Worm (Caenorhabditis elegans): ENCODE measurements around the gene C55C3.73.

C55C3.73 gene

DNA sequence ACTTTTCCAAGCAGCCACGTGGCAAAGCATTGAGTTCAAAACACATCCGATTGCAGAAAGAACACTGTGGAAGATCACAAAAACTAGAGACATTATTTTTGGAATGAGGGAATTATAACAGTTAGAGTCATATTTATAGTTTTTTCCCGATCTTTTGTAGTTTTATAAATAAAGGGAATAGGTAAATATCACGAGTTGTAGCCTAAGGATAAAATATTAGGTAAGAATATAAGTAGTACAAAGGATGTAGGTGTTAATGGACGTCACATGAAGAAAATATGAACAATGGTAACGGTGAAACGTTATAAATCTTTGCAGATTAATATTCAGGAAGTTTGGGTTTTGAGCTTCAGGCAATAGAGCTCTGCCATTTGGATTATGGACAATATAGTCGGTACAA is 28.8 kb downstream of the C55C3.73 start, which contains the start of gene srd-5:
Gene srd-5, minus strand, starts transcription at position 101 of the 400 bp plus-strand sequence.
- TF ChIP-seq ztf-4 (tag; optimal IDR thresholded peaks at IDR 0.05) (no peak), aly-2 (tag; optimal IDR thresholded peaks at IDR 0.05) (no peak), nhr-10 (tag; optimal IDR thresholded peaks at IDR 0.05) (no peak), ceh-16 (tag; optimal IDR thresholded peaks at IDR 0.05) (no peak)

DNA sequence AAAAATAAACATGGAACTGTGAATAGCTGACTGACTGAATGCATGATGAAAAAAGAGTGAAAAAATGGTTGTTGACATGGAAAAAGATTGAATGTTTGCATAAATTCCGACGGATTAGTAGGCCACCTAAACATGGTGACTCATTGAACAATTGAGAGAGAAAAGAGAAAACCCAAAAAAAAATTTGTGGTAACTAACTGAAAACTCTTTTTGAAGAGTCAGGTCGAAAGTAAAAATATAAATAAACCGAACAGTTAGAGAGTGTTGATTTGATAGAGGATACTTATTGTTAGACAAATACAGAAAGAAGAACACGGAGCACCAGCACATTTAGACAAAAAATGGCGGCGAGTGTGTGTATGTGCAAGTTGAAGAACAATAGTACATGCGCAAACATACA is 31.9 kb downstream of the C55C3.73 start:
- TF ChIP-seq F13H6.1 (tag; optimal IDR thresholded peaks at IDR 0.05), result peak; percentile 62
- TF ChIP-seq lsy-2 (tag; optimal IDR thresholded peaks at IDR 0.05), result no peak

DNA sequence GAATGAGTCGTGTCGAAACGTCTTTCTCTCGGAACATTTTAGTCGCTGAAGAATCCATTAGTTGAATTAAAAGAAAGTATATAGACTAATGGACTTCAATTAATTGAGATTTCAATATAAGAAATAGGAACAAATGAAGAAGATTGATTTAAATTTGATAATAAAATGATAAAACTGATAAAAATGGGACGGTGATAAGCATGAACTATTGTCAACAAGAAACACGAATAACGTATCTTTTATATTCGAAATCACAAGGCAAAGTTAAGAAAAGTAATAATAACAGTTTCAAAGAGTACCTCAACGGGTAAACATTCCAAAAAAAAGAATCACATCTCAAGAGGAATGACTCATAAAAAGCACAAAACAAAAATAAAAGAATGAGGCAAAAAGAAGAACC is 33.8 kb downstream of the C55C3.73 start, which contains the start of gene T19E7.6:
Gene T19E7.6, minus strand, starts transcription at position 45 of the 400 bp plus-strand sequence.
- TF ChIP-seq crh-2 (tag; optimal IDR thresholded peaks at IDR 0.05) (no peak), sma-9 (GFP tag; optimal IDR thresholded peaks at IDR 0.05) (no peak), sma-9 (tag; optimal IDR thresholded peaks at IDR 0.05) (no peak), lin-11 (tag; optimal IDR thresholded peaks at IDR 0.05) (no peak), fos-1 (tag; optimal IDR thresholded peaks at IDR 0.05) (peak; percentile 33)

DNA sequence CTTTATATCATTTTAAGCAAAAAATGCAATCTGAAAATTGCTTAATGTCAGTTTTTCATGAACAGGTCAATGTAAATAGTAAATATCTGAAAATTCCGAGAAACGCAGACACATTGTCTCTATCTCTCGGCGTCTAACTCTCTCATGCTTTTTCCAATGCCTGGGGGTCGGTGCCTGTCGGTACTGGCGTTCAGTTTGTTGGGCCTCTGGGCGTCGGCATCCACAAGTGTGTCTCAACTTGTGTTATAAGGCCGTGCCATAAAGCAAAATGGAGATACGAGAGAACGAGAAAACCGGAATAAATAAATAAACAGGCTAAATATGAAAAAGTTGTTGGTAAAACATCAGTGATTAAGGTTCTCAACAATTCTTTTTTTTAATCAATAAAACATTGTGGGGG is 36.1 kb downstream of the C55C3.73 start:
- TF ChIP-seq C34F6.9 (tag; optimal IDR thresholded peaks at IDR 0.05), result peak; percentile 52
- TF ChIP-seq fos-1 (tag; optimal IDR thresholded peaks at IDR 0.05), result peak; percentile 50
- no peak for TF ChIP-seq mbf-1 (tag; optimal IDR thresholded peaks at IDR 0.05)
- peak; percentile 14 for TF ChIP-seq unc-55 (GFP tag; optimal IDR thresholded peaks at IDR 0.05)
- peak; percentile 15 for TF ChIP-seq F13H6.1 (tag; optimal IDR thresholded peaks at IDR 0.05)
- TF ChIP-seq sma-3 (GFP tag; optimal IDR thresholded peaks at IDR 0.05), result peak; percentile 7
- TF ChIP-seq nhr-129 (tag; optimal IDR thresholded peaks at IDR 0.05), result peak; percentile 21
- TF ChIP-seq zag-1 (tag; optimal IDR thresholded peaks at IDR 0.05), result peak; percentile 3
- no peak for TF ChIP-seq ceh-16 (tag; optimal IDR thresholded peaks at IDR 0.05)
- peak; percentile 10 for TF ChIP-seq crh-2 (tag; optimal IDR thresholded peaks at IDR 0.05)
- no peak for TF ChIP-seq elt-1 (tag; optimal IDR thresholded peaks at IDR 0.05)
- TF ChIP-seq sma-9 (GFP tag; optimal IDR thresholded peaks at IDR 0.05), result peak; percentile 49
- TF ChIP-seq sma-9 (tag; optimal IDR thresholded peaks at IDR 0.05), result no peak
- peak; percentile 88 for TF ChIP-seq skn-1 (tag; optimal IDR thresholded peaks at IDR 0.05)
- no peak for TF ChIP-seq nhr-25 (tag; optimal IDR thresholded peaks at IDR 0.05)
- peak in 1 of 2 experiments; percentile 44 for TF ChIP-seq lsy-2 (tag; optimal IDR thresholded peaks at IDR 0.05)

DNA sequence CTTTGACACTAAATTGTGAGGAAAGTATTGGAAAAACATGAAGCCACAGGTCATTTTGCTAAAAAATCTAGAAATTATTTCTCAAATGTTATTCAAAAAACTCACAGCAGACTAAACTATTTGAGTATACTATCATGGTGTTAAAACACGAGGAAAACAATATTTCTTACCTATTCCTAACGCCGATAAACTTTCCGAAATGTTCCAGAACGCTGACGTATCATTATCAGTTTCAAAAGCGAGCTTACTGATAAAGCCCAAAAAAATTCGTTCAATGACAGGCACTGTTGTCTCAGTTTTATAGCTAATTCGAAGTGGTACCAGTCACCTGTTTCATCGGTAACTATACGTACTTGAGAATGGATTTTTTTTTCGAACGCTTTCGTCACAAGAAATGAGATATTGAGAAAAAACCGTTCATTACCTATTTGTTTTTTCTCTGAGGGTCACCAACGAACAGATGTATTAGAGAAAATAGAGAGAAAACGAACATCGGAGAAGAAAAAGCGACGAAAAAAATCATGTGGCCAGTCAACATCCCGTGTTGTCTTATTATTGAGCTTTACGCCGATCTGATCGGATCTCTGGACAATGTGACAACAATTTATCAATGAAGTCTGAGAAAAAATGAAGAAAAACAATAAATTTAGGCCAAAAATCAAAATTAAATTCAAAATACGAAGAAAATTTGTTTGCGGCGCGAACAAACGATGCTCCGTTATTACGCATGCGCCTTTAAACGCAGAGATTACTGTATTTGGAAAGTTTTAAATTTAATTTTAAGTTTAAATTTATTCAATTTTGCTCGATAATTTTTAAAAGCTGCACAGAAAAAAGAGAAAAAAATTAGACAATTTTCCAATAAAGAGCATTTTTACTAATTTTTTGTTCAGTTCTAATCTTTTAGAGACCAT is 36.9 kb downstream of the C55C3.73 start:
- peak; percentile 58 for TF ChIP-seq crh-2 (tag; optimal IDR thresholded peaks at IDR 0.05)
- TF ChIP-seq zag-1 (tag; optimal IDR thresholded peaks at IDR 0.05), result no peak
- no peak for TF ChIP-seq nhr-237 (tag; optimal IDR thresholded peaks at IDR 0.05)
- no peak for TF ChIP-seq lin-13 (GFP tag; optimal IDR thresholded peaks at IDR 0.05)
- peak; percentile 82 for TF ChIP-seq skn-1 (tag; optimal IDR thresholded peaks at IDR 0.05)
- TF ChIP-seq snpc-4 (tag; optimal IDR thresholded peaks at IDR 0.05), result no peak
- no peak for TF ChIP-seq elt-3 (tag; optimal IDR thresholded peaks at IDR 0.05)
- peak; percentile 19 for TF ChIP-seq nhr-129 (tag; optimal IDR thresholded peaks at IDR 0.05)
- no peak for TF ChIP-seq sma-9 (GFP tag; optimal IDR thresholded peaks at IDR 0.05)
- no peak for TF ChIP-seq sma-9 (tag; optimal IDR thresholded peaks at IDR 0.05)
- TF ChIP-seq fos-1 (tag; optimal IDR thresholded peaks at IDR 0.05), result peak; percentile 56
- TF ChIP-seq gmeb-1 (tag; optimal IDR thresholded peaks at IDR 0.05), result no peak
- TF ChIP-seq ztf-4 (tag; optimal IDR thresholded peaks at IDR 0.05), result no peak
- no peak for TF ChIP-seq dmd-4 (tag; optimal IDR thresholded peaks at IDR 0.05)
- no peak for TF ChIP-seq ztf-1 (GFP tag; conservative IDR thresholded peaks at IDR 0.05)

DNA sequence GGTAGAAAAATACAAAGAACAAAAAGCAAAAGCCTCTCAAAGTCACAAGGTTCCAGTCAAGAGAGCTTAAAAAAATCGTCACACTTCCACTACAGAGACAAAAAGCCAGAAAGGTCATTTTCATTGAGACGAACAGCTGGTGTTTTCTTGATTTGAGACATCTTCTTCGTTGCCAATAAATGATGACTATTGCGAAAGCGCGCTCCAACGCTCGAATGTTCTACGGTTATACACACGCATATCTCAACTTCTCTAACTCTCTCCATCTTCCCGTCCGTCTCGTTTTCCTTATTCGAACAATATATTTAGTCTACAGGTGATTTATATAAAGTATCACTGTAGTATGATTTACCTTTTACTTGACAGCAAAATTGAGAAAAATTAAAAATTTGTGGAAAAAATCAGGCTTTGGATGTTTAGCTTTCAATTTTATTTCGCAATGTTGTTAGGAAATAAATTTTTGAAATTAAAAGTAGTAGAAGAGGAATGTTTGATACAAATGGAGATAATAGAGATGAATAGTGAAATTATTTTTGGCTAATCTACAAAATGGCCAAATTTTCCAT is 37.8 kb downstream of the C55C3.73 start:
- no peak for TF ChIP-seq gmeb-1 (tag; optimal IDR thresholded peaks at IDR 0.05)
- no peak for TF ChIP-seq aly-2 (tag; optimal IDR thresholded peaks at IDR 0.05)
- TF ChIP-seq crh-2 (tag; optimal IDR thresholded peaks at IDR 0.05), result peak; percentile 32
- TF ChIP-seq mab-5 (tag; optimal IDR thresholded peaks at IDR 0.05), result peak; percentile 18
- no peak for TF ChIP-seq lin-11 (tag; optimal IDR thresholded peaks at IDR 0.05)
- TF ChIP-seq nhr-25 (tag; optimal IDR thresholded peaks at IDR 0.05), result peak; percentile 72
- TF ChIP-seq sma-9 (GFP tag; optimal IDR thresholded peaks at IDR 0.05), result peak; percentile 41
- no peak for TF ChIP-seq sma-9 (tag; optimal IDR thresholded peaks at IDR 0.05)
- TF ChIP-seq F13H6.1 (tag; optimal IDR thresholded peaks at IDR 0.05), result peak; percentile 30
- TF ChIP-seq unc-55 (GFP tag; optimal IDR thresholded peaks at IDR 0.05), result peak; percentile 78
- TF ChIP-seq nhr-6 (tag; optimal IDR thresholded peaks at IDR 0.05), result no peak
- no peak for TF ChIP-seq ztf-1 (GFP tag; conservative IDR thresholded peaks at IDR 0.05)
- peak; percentile 9 for TF ChIP-seq ztf-4 (tag; optimal IDR thresholded peaks at IDR 0.05)
- peak; percentile 25 for TF ChIP-seq ama-1 (optimal IDR thresholded peaks at IDR 0.05)
- peak; percentile 76 for TF ChIP-seq C34F6.9 (tag; optimal IDR thresholded peaks at IDR 0.05)
- no peak for TF ChIP-seq dmd-4 (tag; optimal IDR thresholded peaks at IDR 0.05)
- no peak for TF ChIP-seq peb-1 (tag; optimal IDR thresholded peaks at IDR 0.05)
- peak in 1 of 2 experiments; percentile 53 for TF ChIP-seq lsy-2 (tag; optimal IDR thresholded peaks at IDR 0.05)
- no peak for TF ChIP-seq R02D3.7 (tag; optimal IDR thresholded peaks at IDR 0.05)
- no peak for TF ChIP-seq ZK546.5 (tag; optimal IDR thresholded peaks at IDR 0.05)
- no peak for TF ChIP-seq nhr-11 (tag; optimal IDR thresholded peaks at IDR 0.05)
- TF ChIP-seq blmp-1 (tag; optimal IDR thresholded peaks at IDR 0.05; ENCODE audit: insufficient read depth), result peak; percentile 15
- TF ChIP-seq nhr-129 (tag; optimal IDR thresholded peaks at IDR 0.05), result peak; percentile 87
- no peak for TF ChIP-seq elt-3 (tag; optimal IDR thresholded peaks at IDR 0.05)
- TF ChIP-seq ztf-11 (tag; optimal IDR thresholded peaks at IDR 0.05), result no peak
- peak; percentile 96 for TF ChIP-seq skn-1 (tag; optimal IDR thresholded peaks at IDR 0.05)
- TF ChIP-seq nhr-12 (tag; optimal IDR thresholded peaks at IDR 0.05), result no peak

All from whole organism, L2 larva.